Fruit fly (Drosophila melanogaster) whole organism, embryonic: ENCODE results near the gene AlaRS.

Experiments
- Aef1 ChIP-seq: fragments of 200-800 bp; sonication (Bioruptor generic); IDR thresholded peaks from 3 replicates; pipeline ENCODE4 v1.3.6; 2022; ENCODE audit warnings: missing biosample characterization, missing genetic modification characterization
- Antp ChIP-seq: fragments of 200-800 bp; sonication (Bioruptor generic); optimal IDR thresholded peaks from 3 replicates; lab custom pipeline; 2016; ENCODE audit warnings: missing biosample characterization, missing genetic modification characterization
- B-H2 ChIP-seq: fragments of 200-800 bp; sonication (Bioruptor generic); optimal IDR thresholded peaks from 2 replicates; lab custom pipeline; 2018; ENCODE audit warnings: missing biosample characterization, mild to moderate bottlenecking, missing genetic modification characterization
- BEAF-32 ChIP-seq: fragments of 200-800 bp; sonication (Bioruptor generic); optimal IDR thresholded peaks from 3 replicates; lab custom pipeline; 2017; ENCODE audit warnings: missing biosample characterization, missing genetic modification characterization, mild to moderate bottlenecking, moderate library complexity, missing genetic modification reagents
- BtbVII ChIP-seq: fragments of 200-800 bp; sonication (Bioruptor generic); optimal IDR thresholded peaks from 3 replicates; lab custom pipeline; 2017; ENCODE audit warnings: missing biosample characterization, mild to moderate bottlenecking, missing genetic modification characterization
- C15 ChIP-seq: fragments of 200-800 bp; sonication (Bioruptor generic); IDR thresholded peaks from 3 replicates; pipeline ENCODE4 v1.3.6; 2022; ENCODE audit warnings: missing biosample characterization, missing genetic modification characterization
- CG10274 ChIP-seq: fragments of 200-800 bp; sonication (Bioruptor generic); optimal IDR thresholded peaks from 3 replicates; lab custom pipeline; 2017; ENCODE audit warnings: missing biosample characterization, mild to moderate bottlenecking, missing genetic modification characterization
- CG10321 ChIP-seq: fragments of 200-800 bp; sonication (Bioruptor generic); IDR thresholded peaks from 2 replicates; pipeline ENCODE4 v1.3.6; 2022; ENCODE audit warnings: missing biosample characterization, missing genetic modification characterization
- CG10543 ChIP-seq: fragments of 200-800 bp; sonication (Bioruptor generic); optimal IDR thresholded peaks from 3 replicates; lab custom pipeline; 2017; ENCODE audit warnings: missing biosample characterization, mild to moderate bottlenecking, missing genetic modification characterization, moderate library complexity
- CG12391 ChIP-seq: fragments of 200-800 bp; sonication (Bioruptor generic); optimal IDR thresholded peaks from 3 replicates; lab custom pipeline; 2018; ENCODE audit warnings: missing biosample characterization, mild to moderate bottlenecking, missing genetic modification characterization, moderate library complexity
- CG15073 ChIP-seq: fragments of 200-800 bp; sonication (Bioruptor generic); optimal IDR thresholded peaks from 2 replicates; lab custom pipeline; 2016; ENCODE audit warnings: missing biosample characterization, missing genetic modification characterization
- CG15514 ChIP-seq: fragments of 200-800 bp; sonication (Bioruptor generic); optimal IDR thresholded peaks from 3 replicates; lab custom pipeline; 2017; ENCODE audit warnings: missing biosample characterization, missing genetic modification characterization, mild to moderate bottlenecking, moderate library complexity, missing genetic modification reagents
- CG17802 ChIP-seq: fragments of 200-800 bp; sonication (Bioruptor generic); optimal IDR thresholded peaks from 2 replicates; lab custom pipeline; 2018; ENCODE audit warnings: missing biosample characterization, mild to moderate bottlenecking, missing genetic modification characterization, moderate library complexity
- CG1832 ChIP-seq: fragments of 200-800 bp; sonication (Bioruptor generic); optimal IDR thresholded peaks from 2 replicates; lab custom pipeline; 2017; ENCODE audit warnings: missing biosample characterization, mild to moderate bottlenecking, missing genetic modification characterization, inconsistent platforms
- CG18764 ChIP-seq: fragments of 200-800 bp; sonication (Bioruptor generic); optimal IDR thresholded peaks from 3 replicates; lab custom pipeline; 2016; ENCODE audit warnings: missing biosample characterization, missing genetic modification characterization
- CG2889 ChIP-seq: fragments of 200-800 bp; sonication (Bioruptor generic); IDR thresholded peaks from 3 replicates; pipeline ENCODE4 v1.3.6; 2022; ENCODE audit warnings: missing biosample characterization, missing genetic modification characterization
- CG30403 ChIP-seq: fragments of 200-800 bp; sonication (Bioruptor generic); optimal IDR thresholded peaks from 3 replicates; lab custom pipeline; 2016; ENCODE audit warnings: missing biosample characterization, missing genetic modification characterization
- CG3163 ChIP-seq: fragments of 200-800 bp; sonication (Bioruptor generic); optimal IDR thresholded peaks from 3 replicates; lab custom pipeline; 2016; ENCODE audit warnings: missing biosample characterization, missing genetic modification characterization
- CG34376 ChIP-seq: fragments of 200-800 bp; sonication (Bioruptor generic); optimal IDR thresholded peaks from 2 replicates; lab custom pipeline; 2018; ENCODE audit warnings: missing biosample characterization, mild to moderate bottlenecking, missing genetic modification characterization
- CG4707 ChIP-seq: fragments of 200-800 bp; sonication (Bioruptor generic); optimal IDR thresholded peaks from 2 replicates; lab custom pipeline; 2018; ENCODE audit warnings: missing biosample characterization, mild to moderate bottlenecking, missing genetic modification characterization, moderate library complexity
- CG5180 ChIP-seq: fragments of 200-800 bp; sonication (Bioruptor generic); optimal IDR thresholded peaks from 3 replicates; lab custom pipeline; 2017; ENCODE audit warnings: missing biosample characterization, missing genetic modification characterization, mild to moderate bottlenecking, moderate library complexity, missing genetic modification reagents
- CG6272 ChIP-seq: fragments of 200-800 bp; sonication (Bioruptor generic); IDR thresholded peaks from 2 replicates; pipeline ENCODE4 v1.3.6; 2022; ENCODE audit warnings: missing biosample characterization, missing genetic modification characterization
- CG7357 ChIP-seq: fragments of 200-800 bp; sonication (Bioruptor generic); IDR thresholded peaks from 3 replicates; pipeline ENCODE4 v1.3.6; 2022; ENCODE audit warnings: missing biosample characterization, missing genetic modification characterization
- CG8281 ChIP-seq: fragments of 200-800 bp; sonication (Bioruptor generic); optimal IDR thresholded peaks from 2 replicates; lab custom pipeline; 2018; ENCODE audit warnings: missing biosample characterization, mild to moderate bottlenecking, missing genetic modification characterization, moderate library complexity
- CG9797 ChIP-seq: fragments of 200-800 bp; sonication (Bioruptor generic); optimal IDR thresholded peaks from 3 replicates; lab custom pipeline; 2018; ENCODE audit warnings: missing biosample characterization, mild to moderate bottlenecking, missing genetic modification characterization
- CG9932 ChIP-seq: fragments of 200-800 bp; sonication (Bioruptor generic); IDR thresholded peaks from 2 replicates; pipeline ENCODE4 v1.3.6; 2022; ENCODE audit warnings: missing biosample characterization, missing genetic modification characterization
- D19B ChIP-seq: fragments of 200-800 bp; sonication (Bioruptor generic); optimal IDR thresholded peaks from 2 replicates; lab custom pipeline; 2017; ENCODE audit warnings: missing biosample characterization, mild to moderate bottlenecking, missing genetic modification characterization
- Deaf1 ChIP-seq: fragments of 200-800 bp; optimal IDR thresholded peaks from 3 replicates; lab custom pipeline; 2019; ENCODE audit warnings: missing biosample characterization, mild to moderate bottlenecking, missing genetic modification characterization, moderate library complexity
- E2f1 ChIP-seq: fragments of 200-800 bp; sonication (Bioruptor generic); IDR thresholded peaks from 2 replicates; pipeline ENCODE4 v1.3.6; 2022; ENCODE audit warnings: missing biosample characterization, missing genetic modification characterization
- H15 ChIP-seq: fragments of 200-800 bp; sonication (Bioruptor generic); IDR thresholded peaks from 3 replicates; pipeline ENCODE4 v1.3.6; 2022; ENCODE audit warnings: missing biosample characterization, missing genetic modification characterization
- Hey ChIP-seq: fragments of 200-800 bp; sonication (Bioruptor generic); optimal IDR thresholded peaks from 3 replicates; lab custom pipeline; 2018; ENCODE audit warnings: missing biosample characterization, mild to moderate bottlenecking, missing genetic modification characterization
- HmgZ ChIP-seq: fragments of 200-800 bp; sonication (Bioruptor generic); optimal IDR thresholded peaks from 2 replicates; lab custom pipeline; 2018; ENCODE audit warnings: missing biosample characterization, mild to moderate bottlenecking, missing genetic modification characterization
- Hr78 ChIP-seq, 2 experiments: fragments of 200-800 bp in 1 of 2; fragments of >200 bp in 1 of 2; sonication (Bioruptor generic) in 1 of 2; optimal IDR thresholded peaks; 2 replicates each; lab custom pipeline; 2017 to 2019; ENCODE audit warnings: missing biosample characterization in 2 of 2, missing genetic modification characterization in 2 of 2, mild to moderate bottlenecking in 1 of 2, moderate library complexity in 1 of 2
- Jarid2 ChIP-seq: fragments of 200-800 bp; sonication (Bioruptor generic); optimal IDR thresholded peaks from 3 replicates; lab custom pipeline; 2017; ENCODE audit warnings: mild to moderate bottlenecking, missing biosample characterization, missing genetic modification reagents, missing genetic modification characterization
- Lim3 ChIP-seq: fragments of 200-800 bp; sonication (Bioruptor generic); IDR thresholded peaks from 2 replicates; pipeline ENCODE4 v1.3.6; 2022; ENCODE audit warnings: missing biosample characterization, missing genetic modification characterization
- Oli ChIP-seq: fragments of 200-800 bp; sonication (Bioruptor generic); optimal IDR thresholded peaks from 2 replicates; lab custom pipeline; 2018; ENCODE audit warnings: missing biosample characterization, mild to moderate bottlenecking, missing genetic modification characterization, moderate library complexity
- ash1 ChIP-seq: fragments of 200-800 bp; sonication (Bioruptor generic); optimal IDR thresholded peaks from 2 replicates; lab custom pipeline; 2018; ENCODE audit warnings: missing biosample characterization, mild to moderate bottlenecking, missing genetic modification characterization
- chinmo ChIP-seq: fragments of 200-800 bp; sonication (Bioruptor generic); IDR thresholded peaks from 4 replicates; pipeline ENCODE4 v1.3.6; 2022; ENCODE audit warnings: missing biosample characterization, missing genetic modification characterization; ENCODE audit not compliant: partially characterized antibody
- dati ChIP-seq: fragments of 200-800 bp; sonication (Bioruptor generic); IDR thresholded peaks from 2 replicates; pipeline ENCODE4 v1.3.6; 2022; ENCODE audit warnings: missing biosample characterization, missing genetic modification characterization
- dysf ChIP-seq: fragments of 200-800 bp; sonication (Bioruptor generic); IDR thresholded peaks from 3 replicates; pipeline ENCODE4 v1.3.6; 2022; ENCODE audit warnings: missing biosample characterization, missing genetic modification characterization
- ems ChIP-seq: fragments of 200-800 bp; sonication (Bioruptor generic); optimal IDR thresholded peaks from 3 replicates; lab custom pipeline; 2016; ENCODE audit warnings: missing biosample characterization, missing genetic modification characterization
- exex ChIP-seq: fragments of 200-800 bp; sonication (Bioruptor generic); optimal IDR thresholded peaks from 4 replicates; lab custom pipeline; 2018; ENCODE audit warnings: missing biosample characterization, mild to moderate bottlenecking, missing genetic modification characterization, moderate library complexity
- grn ChIP-seq: fragments of 200-800 bp; sonication (Bioruptor generic); optimal IDR thresholded peaks from 3 replicates; lab custom pipeline; 2017; ENCODE audit warnings: missing biosample characterization, missing genetic modification characterization
- hth ChIP-seq: fragments of >200 bp; optimal IDR thresholded peaks from 2 replicates; lab custom pipeline; 2017; ENCODE audit warnings: inconsistent platforms
- lab ChIP-seq: fragments of 200-800 bp; sonication (Bioruptor generic); optimal IDR thresholded peaks from 3 replicates; lab custom pipeline; 2017; ENCODE audit warnings: missing biosample characterization, missing genetic modification characterization, mild to moderate bottlenecking, moderate library complexity, missing genetic modification reagents
- maf-S ChIP-seq: fragments of 200-800 bp; sonication (Bioruptor generic); optimal IDR thresholded peaks from 2 replicates; lab custom pipeline; 2016; ENCODE audit warnings: missing biosample characterization, missing genetic modification characterization
- org-1 ChIP-seq: fragments of 200-800 bp; sonication (Bioruptor generic); optimal IDR thresholded peaks from 2 replicates; lab custom pipeline; 2017; ENCODE audit warnings: missing biosample characterization, missing genetic modification characterization
- sd ChIP-seq: fragments of 200-800 bp; sonication (Bioruptor generic); optimal IDR thresholded peaks from 3 replicates; lab custom pipeline; 2018; ENCODE audit warnings: missing biosample characterization, mild to moderate bottlenecking, missing genetic modification characterization, moderate library complexity
- stc ChIP-seq: fragments of 200-800 bp; sonication (Bioruptor generic); IDR thresholded peaks from 2 replicates; pipeline ENCODE4 v1.3.6; 2022; ENCODE audit warnings: missing biosample characterization, missing genetic modification characterization
- twi ChIP-seq: fragments of 200-800 bp; optimal IDR thresholded peaks from 2 replicates; lab custom pipeline; 2019; ENCODE audit warnings: missing biosample characterization, mild to moderate bottlenecking, missing genetic modification characterization, moderate library complexity
- unc-4 ChIP-seq: fragments of 200-800 bp; sonication (Bioruptor generic); IDR thresholded peaks from 2 replicates; pipeline ENCODE4 v1.3.6; 2022; ENCODE audit warnings: missing biosample characterization, missing genetic modification characterization; ENCODE audit not compliant: partially characterized antibody
- usp ChIP-seq: fragments of >200 bp; optimal IDR thresholded peaks from 2 replicates; lab custom pipeline; 2017; ENCODE audit warnings: missing biosample characterization, missing genetic modification characterization
- vvl ChIP-seq: fragments of 200-800 bp; sonication (Bioruptor generic); IDR thresholded peaks from 2 replicates; pipeline ENCODE4 v1.3.6; 2022; ENCODE audit warnings: missing biosample characterization, missing genetic modification characterization

Gene AlaRS

DNA sequence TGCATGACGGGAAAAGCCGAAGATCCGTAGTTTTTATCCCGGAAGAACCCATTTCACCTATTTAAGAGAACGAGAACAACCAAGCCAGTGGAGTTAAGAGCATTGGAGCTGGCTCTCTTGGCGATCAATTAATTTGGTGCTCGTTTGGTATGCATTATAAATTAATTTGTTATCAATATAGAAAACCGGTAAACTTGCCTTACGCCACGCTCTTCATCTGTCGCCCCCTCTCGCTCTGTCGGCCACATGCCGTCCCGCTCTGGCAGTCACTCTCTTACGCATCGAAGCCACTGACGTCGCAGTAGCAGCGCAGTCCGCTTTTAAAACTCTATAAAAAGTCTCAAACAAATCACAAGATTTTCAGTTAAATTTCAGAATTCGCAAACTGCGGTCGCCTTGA, 35.3 kb downstream of the AlaRS start, which contains the start of gene CG7778 (continued):
- TF ChIP-seq C15 (GFP tag; lab: Robert Waterston, UW) (no peak), Jarid2 (GFP tag; lab: Kevin White, UChicago) (no peak), CG3163 (GFP tag; lab: Kevin White, UChicago) (peak; percentile 94), CG10543 (no peak), CG9797 (GFP tag; lab: Kevin White, UChicago) (no peak), unc-4 (GFP tag; lab: Robert Waterston, UW) (no peak), CG10321 (GFP tag; lab: Robert Waterston, UW) (peak; percentile 46; the same call in 1 of the 2 replicates), CG30403 (GFP tag; lab: Kevin White, UChicago) (no peak), BEAF-32 (GFP tag; lab: Kevin White, UChicago) (no peak), CG7357 (no peak), CG2889 (GFP tag; lab: Robert Waterston, UW) (no peak), vvl (0 out of 2 replicates have a peak, but pooled peaks have one; percentile 26), E2f1 (GFP tag; lab: Robert Waterston, UW) (no peak), twi (tag; lab: Kevin White, UChicago) (no peak), hth (no peak), sd (peak; percentile 20), CG12391 (tag; lab: Kevin White, UChicago) (no peak), CG8281 (no peak), dati (GFP tag; lab: Robert Waterston, UW) (no peak), Lim3 (no peak), CG9932 (no peak), CG4707 (no peak), usp (no peak), Antp (GFP tag; lab: Kevin White, UChicago) (no peak), CG10274 (GFP tag; lab: Kevin White, UChicago) (no peak), H15 (GFP tag; lab: Robert Waterston, UW) (no peak), stc (GFP tag; lab: Robert Waterston, UW) (peak; percentile 30; the same call in 1 of the 2 replicates), dysf (GFP tag; lab: Robert Waterston, UW) (no peak), org-1 (GFP tag; lab: Kevin White, UChicago) (no peak), Oli (tag; lab: Kevin White, UChicago) (no peak), ash1 (GFP tag; lab: Kevin White, UChicago) (no peak), Aef1 (no peak), HmgZ (tag; lab: Kevin White, UChicago) (no peak), CG18764 (no peak), CG1832 (GFP tag; lab: Kevin White, UChicago) (peak; percentile 65), CG17802 (no peak)
- TF ChIP-seq, all 482 proteins: peak for 11

DNA sequence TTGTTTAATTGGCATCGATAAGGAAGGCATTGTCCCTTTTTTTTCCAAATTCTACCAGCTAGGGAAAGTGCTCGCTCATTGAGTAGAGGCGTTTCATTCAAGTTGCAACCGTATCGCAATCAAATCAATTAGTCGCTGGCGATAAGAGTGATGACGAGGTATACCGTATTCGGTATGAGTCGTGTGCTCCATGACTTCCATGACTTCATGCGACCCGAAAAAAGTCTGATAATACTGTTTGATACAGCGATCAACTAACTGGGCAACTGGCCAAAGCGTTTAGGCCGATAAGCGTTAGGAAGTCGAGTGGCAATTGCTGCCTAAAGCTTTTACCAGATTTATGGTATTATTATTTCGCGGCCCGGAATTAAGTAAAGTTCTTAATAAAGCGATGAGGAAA, 37.0 kb downstream of the AlaRS start:
- TF ChIP-seq B-H2 (peak; percentile 18), grn (peak; percentile 83), CG15073 (GFP tag; lab: Kevin White, UChicago) (no peak), BtbVII (GFP tag; lab: Kevin White, UChicago) (peak; percentile 2), CG34376 (GFP tag; lab: Kevin White, UChicago) (peak; percentile 78), lab (peak; percentile 39), ems (GFP tag; lab: Kevin White, UChicago) (no peak), CG5180 (peak; percentile 74), CG15514 (GFP tag; lab: Kevin White, UChicago) (no peak), Deaf1 (peak; percentile 16), exex (tag; lab: Kevin White, UChicago) (peak; percentile 96), chinmo (GFP tag; lab: Robert Waterston, UW) (0 out of 4 replicates have a peak, but pooled peaks have one; percentile 37), D19B (peak; percentile 48), Hr78 (GFP tag; optimal IDR thresholded peaks at IDR 0.05; lab: Kevin White, UChicago) (peak in 1 of 2 experiments; percentile 68), CG6272 (no peak), maf-S (no peak), Hey (peak; percentile 14)
